Worm (Caenorhabditis elegans) whole organism, L4 larva: ENCODE results near the gene fbxb-103.
A peak's percentile ranks its signal among the peaks of the same experiment; 100 is the strongest.

Experiments
- F49E8.2 ChIP-seq: sonication (generic microtip); optimal IDR thresholded peaks from 2 replicates; lab custom pipeline; 2016; ENCODE audit warnings: missing compliant biosample characterization, mild to moderate bottlenecking, missing genetic modification characterization, borderline replicate concordance
- R02D3.7 ChIP-seq: fragments of 150-350 bp; sonication (generic microtip); optimal IDR thresholded peaks from 3 replicates; lab custom pipeline; 2014; ENCODE audit warnings: missing biosample characterization, missing genetic modification characterization
- T20F7.1 ChIP-seq: fragments of 200-800 bp; sonication (Bioruptor generic); optimal IDR thresholded peaks from 2 replicates; lab custom pipeline; 2018; ENCODE audit warnings: mild to moderate bottlenecking, missing genetic modification characterization, missing compliant biosample characterization
- T26A8.4 ChIP-seq: fragments of 200-800 bp; sonication (Bioruptor generic); IDR thresholded peaks from 2 replicates; pipeline ENCODE4 v1.3.6; 2022; ENCODE audit warnings: missing genetic modification characterization, missing compliant biosample characterization
- Y105C5A.15 ChIP-seq: fragments of 200-800 bp; sonication (Bioruptor generic); IDR thresholded peaks from 2 replicates; pipeline ENCODE4 v1.3.6; 2022; ENCODE audit warnings: missing genetic modification characterization, missing compliant biosample characterization
- Y5F2A.4 ChIP-seq: fragments of 200-800 bp; sonication (Bioruptor generic); optimal IDR thresholded peaks from 2 replicates; lab custom pipeline; 2018; ENCODE audit warnings: mild to moderate bottlenecking, missing genetic modification characterization, missing compliant biosample characterization
- ZK337.2 ChIP-seq: fragments of 200-800 bp; sonication (Bioruptor generic); IDR thresholded peaks from 2 replicates; pipeline ENCODE4 v1.3.6; 2022; ENCODE audit warnings: missing genetic modification reagents, missing genetic modification characterization, missing compliant biosample characterization
- ZK546.5 ChIP-seq, 2 experiments: sonication (generic microtip); optimal IDR thresholded peaks; 2 replicates each; lab custom pipeline; 2017; ENCODE audit warnings: missing biosample characterization in 2 of 2, missing genetic modification characterization in 2 of 2
- ama-1 ChIP-seq: fragments of 150-350 bp; optimal IDR thresholded peaks from 2 replicates; lab custom pipeline; 2014; ENCODE audit warnings: inconsistent platforms, mixed read lengths
- arid-1 ChIP-seq: fragments of 200-800 bp; sonication (Bioruptor generic); conservative IDR thresholded peaks from 2 replicates; pipeline ENCODE4 v1.3.6; 2022; ENCODE audit warnings: missing genetic modification reagents, missing genetic modification characterization, missing compliant biosample characterization
- attf-4 ChIP-seq: sonication (generic microtip); optimal IDR thresholded peaks from 3 replicates; lab custom pipeline; 2017; ENCODE audit warnings: missing biosample characterization, missing genetic modification characterization
- ceh-20 ChIP-seq: fragments of 200-800 bp; sonication (Bioruptor generic); IDR thresholded peaks from 2 replicates; pipeline ENCODE4 v1.3.6; 2022; ENCODE audit warnings: missing genetic modification reagents, missing genetic modification characterization, missing compliant biosample characterization
- ceh-28 ChIP-seq: fragments of 150-350 bp; optimal IDR thresholded peaks from 2 replicates; lab custom pipeline; 2014; ENCODE audit warnings: missing biosample characterization, missing genetic modification reagents, missing genetic modification characterization
- ceh-32 ChIP-seq: sonication (generic microtip); optimal IDR thresholded peaks from 2 replicates; lab custom pipeline; 2016; ENCODE audit warnings: mild to moderate bottlenecking, missing genetic modification characterization, missing compliant biosample characterization; ENCODE audit not compliant: poor library complexity
- ceh-62 ChIP-seq: sonication (generic microtip); optimal IDR thresholded peaks from 2 replicates; lab custom pipeline; 2017; ENCODE audit warnings: missing biosample characterization, missing genetic modification characterization
- ceh-82 ChIP-seq: sonication (generic microtip); optimal IDR thresholded peaks from 2 replicates; lab custom pipeline; 2017; ENCODE audit warnings: missing biosample characterization, missing genetic modification characterization
- daf-12 ChIP-seq: fragments of 150-350 bp; optimal IDR thresholded peaks from 2 replicates; lab custom pipeline; 2014; ENCODE audit warnings: missing biosample characterization, missing genetic modification reagents, missing genetic modification characterization
- dmd-6 ChIP-seq: fragments of 200-800 bp; sonication (Bioruptor generic); IDR thresholded peaks from 2 replicates; pipeline ENCODE4 v1.3.6; 2022; ENCODE audit warnings: missing genetic modification reagents, missing genetic modification characterization, missing compliant biosample characterization
- dpl-1 ChIP-seq: fragments of 150-350 bp; optimal IDR thresholded peaks from 2 replicates; lab custom pipeline; 2014; ENCODE audit warnings: missing biosample characterization, missing genetic modification reagents, missing genetic modification characterization
- duxl-1 ChIP-seq: sonication (generic microtip); optimal IDR thresholded peaks from 2 replicates; lab custom pipeline; 2016; ENCODE audit warnings: mild to moderate bottlenecking, missing genetic modification characterization, moderate library complexity, missing compliant biosample characterization; ENCODE audit not compliant: poor library complexity
- dve-1 ChIP-seq: sonication (generic microtip); optimal IDR thresholded peaks from 2 replicates; lab custom pipeline; 2017; ENCODE audit warnings: antibody characterized with exemption, mild to moderate bottlenecking, missing genetic modification characterization, missing compliant biosample characterization; ENCODE audit not compliant: insufficient read depth
- egl-43 ChIP-seq: fragments of 200-800 bp; sonication (Bioruptor generic); IDR thresholded peaks from 2 replicates; pipeline ENCODE4 v1.3.6; 2022; ENCODE audit warnings: missing genetic modification reagents, missing genetic modification characterization, missing compliant biosample characterization
- fkh-10 ChIP-seq: fragments of 150-350 bp; optimal IDR thresholded peaks from 2 replicates; lab custom pipeline; 2014; ENCODE audit warnings: missing biosample characterization, missing genetic modification reagents, missing genetic modification characterization
- fos-1 ChIP-seq: fragments of 150-350 bp; optimal IDR thresholded peaks from 2 replicates; lab custom pipeline; 2014; ENCODE audit warnings: missing biosample characterization, missing genetic modification characterization
- hlh-11 ChIP-seq: fragments of 200-800 bp; sonication (Bioruptor generic); optimal IDR thresholded peaks from 2 replicates; lab custom pipeline; 2018; ENCODE audit warnings: mild to moderate bottlenecking, missing genetic modification characterization, missing compliant biosample characterization
- jun-1 ChIP-seq: fragments of 150-350 bp; optimal IDR thresholded peaks from 2 replicates; lab custom pipeline; 2014; ENCODE audit warnings: missing biosample characterization, missing genetic modification reagents, missing genetic modification characterization
- lin-1 ChIP-seq: fragments of 200-800 bp; sonication (Bioruptor generic); IDR thresholded peaks from 2 replicates; pipeline ENCODE4 v1.3.6; 2022; ENCODE audit warnings: missing genetic modification reagents, missing genetic modification characterization, missing compliant biosample characterization
- lin-15B ChIP-seq: fragments of 150-350 bp; sonication (generic microtip); optimal IDR thresholded peaks from 3 replicates; lab custom pipeline; 2014; ENCODE audit warnings: missing biosample characterization, missing genetic modification characterization
- lsy-2 ChIP-seq, 2 experiments: fragments of 150-350 bp in 1 of 2; sonication (generic microtip) in 1 of 2; optimal IDR thresholded peaks; 2 replicates each; lab custom pipeline; 2014 to 2017; ENCODE audit warnings: missing biosample characterization in 2 of 2, missing genetic modification characterization in 2 of 2
- mdt-29 ChIP-seq: fragments of 200-800 bp; sonication (Bioruptor generic); IDR thresholded peaks from 2 replicates; pipeline ENCODE4 v1.3.6; 2022; ENCODE audit warnings: missing genetic modification reagents, missing genetic modification characterization, missing compliant biosample characterization
- mep-1 ChIP-seq: fragments of 150-350 bp; sonication (generic microtip); optimal IDR thresholded peaks from 3 replicates; lab custom pipeline; 2014; ENCODE audit warnings: missing biosample characterization, missing genetic modification characterization
- mes-2 ChIP-seq: sonication (generic microtip); optimal IDR thresholded peaks from 2 replicates; lab custom pipeline; 2016; ENCODE audit warnings: missing genotype, mild to moderate bottlenecking, missing genetic modification characterization, missing compliant biosample characterization; ENCODE audit not compliant: poor library complexity, severe bottlenecking
- nhr-237 ChIP-seq: sonication (generic microtip); optimal IDR thresholded peaks from 2 replicates; lab custom pipeline; 2017; ENCODE audit warnings: missing biosample characterization, missing genetic modification characterization
- nhr-25 ChIP-seq: sonication (generic microtip); optimal IDR thresholded peaks from 2 replicates; lab custom pipeline; 2017; ENCODE audit warnings: missing genetic modification characterization, mild to moderate bottlenecking, missing compliant biosample characterization, antibody characterized with exemption, moderate library complexity, borderline replicate concordance; ENCODE audit not compliant: insufficient read depth
- nhr-6 ChIP-seq: fragments of 150-350 bp; optimal IDR thresholded peaks from 2 replicates; lab custom pipeline; 2014; ENCODE audit warnings: missing biosample characterization, missing genetic modification characterization
- pha-4 ChIP-seq, 2 experiments: fragments of 150-350 bp in 1 of 2; fragments of 200-800 bp in 1 of 2; sonication (Bioruptor generic) in 1 of 2; IDR thresholded peaks in 1 of 2; optimal IDR thresholded peaks in 1 of 2; 2 replicates each; pipeline versions ENCODE4 v1.3.6 to Lab custom; 2014 to 2022; ENCODE audit warnings: missing genetic modification characterization in 2 of 2, missing genetic modification reagents in 2 of 2, missing biosample characterization in 1 of 2, missing compliant biosample characterization in 1 of 2
- pqm-1 ChIP-seq: sonication (generic microtip); optimal IDR thresholded peaks from 2 replicates; lab custom pipeline; 2017; ENCODE audit warnings: missing biosample characterization, missing genetic modification characterization
- rbr-2 ChIP-seq: sonication (generic microtip); optimal IDR thresholded peaks from 2 replicates; lab custom pipeline; 2016; ENCODE audit warnings: missing genotype, missing genetic modification characterization, missing compliant biosample characterization
- saeg-2 ChIP-seq: fragments of 200-800 bp; sonication (Bioruptor generic); IDR thresholded peaks from 2 replicates; pipeline ENCODE4 v1.3.6; 2022; ENCODE audit warnings: missing genetic modification reagents, missing genetic modification characterization, missing compliant biosample characterization
- sdz-12 ChIP-seq: fragments of 200-800 bp; sonication (Bioruptor generic); optimal IDR thresholded peaks from 2 replicates; lab custom pipeline; 2018; ENCODE audit warnings: mild to moderate bottlenecking, missing genetic modification characterization, missing compliant biosample characterization
- spr-3 ChIP-seq: fragments of 200-800 bp; sonication (Bioruptor generic); optimal IDR thresholded peaks from 2 replicates; lab custom pipeline; 2018; ENCODE audit warnings: mild to moderate bottlenecking, missing genetic modification characterization, missing compliant biosample characterization
- tag-97 ChIP-seq: fragments of 200-800 bp; sonication (Bioruptor generic); IDR thresholded peaks from 2 replicates; pipeline ENCODE4 v1.3.6; 2022; ENCODE audit warnings: missing genetic modification characterization, missing compliant biosample characterization
- tra-1 ChIP-seq: fragments of 200-800 bp; sonication (Bioruptor generic); IDR thresholded peaks from 2 replicates; pipeline ENCODE4 v1.3.6; 2022; ENCODE audit warnings: missing genetic modification reagents, missing genetic modification characterization, missing compliant biosample characterization
- unc-130 ChIP-seq: sonication (generic microtip); optimal IDR thresholded peaks from 2 replicates; lab custom pipeline; 2016; ENCODE audit warnings: missing genetic modification reagents, missing genetic modification characterization, missing compliant biosample characterization
- zfp-2 ChIP-seq: sonication (generic microtip); optimal IDR thresholded peaks from 2 replicates; lab custom pipeline; 2016; ENCODE audit warnings: mild to moderate bottlenecking, missing genetic modification characterization, missing compliant biosample characterization
- zfp-3 ChIP-seq: fragments of 200-800 bp; sonication (Bioruptor generic); conservative IDR thresholded peaks from 2 replicates; pipeline ENCODE4 v1.3.6; 2022; ENCODE audit warnings: missing genetic modification reagents, missing genetic modification characterization, missing compliant biosample characterization
- zip-11 ChIP-seq: fragments of 200-800 bp; sonication (Bioruptor generic); IDR thresholded peaks from 2 replicates; pipeline ENCODE4 v1.3.6; 2022; ENCODE audit warnings: missing genetic modification characterization, missing compliant biosample characterization
- zip-2 ChIP-seq: fragments of 150-350 bp; optimal IDR thresholded peaks from 2 replicates; lab custom pipeline; 2014; ENCODE audit warnings: missing biosample characterization, missing genetic modification characterization

The fbxb-103 gene

DNA sequence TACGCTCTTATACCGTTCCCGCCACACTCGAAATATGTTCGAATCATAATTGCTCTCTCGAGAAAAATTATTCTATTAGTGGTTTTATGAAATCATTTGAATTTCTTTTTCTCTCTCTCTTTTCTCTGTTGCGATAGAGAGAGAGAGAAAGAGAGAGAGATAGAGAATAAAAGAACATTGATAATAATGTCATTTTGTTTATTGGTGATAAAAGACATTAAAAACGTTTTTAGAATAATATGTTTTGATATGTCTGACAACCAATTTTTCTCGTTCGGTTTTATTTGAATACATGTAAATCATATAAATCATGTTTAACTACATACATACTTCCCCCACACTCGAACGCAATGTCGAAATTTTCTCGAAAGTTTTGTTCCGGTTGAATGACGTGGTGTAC is 46.0 kb downstream of the fbxb-103 start (continued):
- TF ChIP-seq Y105C5A.15 (no peak), ceh-28 (tag; lab: Kevin White, UChicago) (no peak), ceh-62 (tag; lab: Kevin White, UChicago) (no peak), mdt-29 (GFP tag; lab: Robert Waterston, UW) (no peak), saeg-2 (no peak), spr-3 (GFP tag; lab: Kevin White, UChicago) (no peak), dpl-1 (GFP tag; lab: Kevin White, UChicago) (no peak), T26A8.4 (GFP tag; lab: Robert Waterston, UW) (no peak), rbr-2 (tag; lab: Kevin White, UChicago) (no peak), nhr-6 (tag; lab: Kevin White, UChicago) (no peak), zip-11 (GFP tag; lab: Robert Waterston, UW) (no peak), sdz-12 (GFP tag; lab: Kevin White, UChicago) (no peak), dve-1 (tag; lab: Kevin White, UChicago) (peak; percentile 77), zfp-3 (GFP tag; lab: Robert Waterston, UW) (no peak), tra-1 (no peak), zfp-2 (no peak), R02D3.7 (tag; lab: Kevin White, UChicago) (no peak), duxl-1 (tag; lab: Kevin White, UChicago) (no peak), ceh-82 (no peak), ama-1 (lab: Kevin White, UChicago) (no peak), ZK546.5 (tag; optimal IDR thresholded peaks at IDR 0.05; lab: Kevin White, UChicago) (no peak), jun-1 (tag; lab: Kevin White, UChicago) (no peak), nhr-25 (no peak), pqm-1 (tag; lab: Kevin White, UChicago) (peak; percentile 22), dmd-6 (GFP tag; lab: Robert Waterston, UW) (peak; percentile 28; the same call in 1 of the 2 replicates), ceh-32 (tag; lab: Kevin White, UChicago) (no peak), F49E8.2 (tag; lab: Kevin White, UChicago) (no peak), nhr-237 (tag; lab: Kevin White, UChicago) (no peak), attf-4 (tag; lab: Kevin White, UChicago) (no peak), egl-43 (GFP tag; lab: Robert Waterston, UW) (no peak), lin-1 (GFP tag; lab: Robert Waterston, UW) (no peak), pha-4 (GFP tag; IDR thresholded peaks at IDR 0.05; lab: Robert Waterston, UW) (no peak), pha-4 (tag; optimal IDR thresholded peaks at IDR 0.05; lab: Kevin White, UChicago) (no peak), zip-2 (tag; lab: Kevin White, UChicago) (no peak), lsy-2 (tag; optimal IDR thresholded peaks at IDR 0.05; lab: Kevin White, UChicago) (peak in 1 of 2 experiments; percentile 47), daf-12 (tag; lab: Kevin White, UChicago) (no peak), lin-15B (tag; lab: Kevin White, UChicago) (no peak), Y5F2A.4 (GFP tag; lab: Kevin White, UChicago) (no peak), tag-97 (GFP tag; lab: Robert Waterston, UW) (no peak), ceh-20 (GFP tag; lab: Robert Waterston, UW) (peak; percentile 66), arid-1 (no peak), T20F7.1 (GFP tag; lab: Kevin White, UChicago) (no peak), ZK337.2 (no peak), unc-130 (GFP tag; lab: Kevin White, UChicago) (no peak), hlh-11 (tag; lab: Kevin White, UChicago) (peak; percentile 26), fos-1 (no peak), mes-2 (tag; lab: Kevin White, UChicago) (no peak), mep-1 (peak; percentile 49), fkh-10 (GFP tag; lab: Kevin White, UChicago) (no peak)
- TF ChIP-seq, all 104 proteins: peak for 10
